Fruit fly (Drosophila melanogaster): ENCODE results near the gene CG7992.

Gene CG7992

DNA sequence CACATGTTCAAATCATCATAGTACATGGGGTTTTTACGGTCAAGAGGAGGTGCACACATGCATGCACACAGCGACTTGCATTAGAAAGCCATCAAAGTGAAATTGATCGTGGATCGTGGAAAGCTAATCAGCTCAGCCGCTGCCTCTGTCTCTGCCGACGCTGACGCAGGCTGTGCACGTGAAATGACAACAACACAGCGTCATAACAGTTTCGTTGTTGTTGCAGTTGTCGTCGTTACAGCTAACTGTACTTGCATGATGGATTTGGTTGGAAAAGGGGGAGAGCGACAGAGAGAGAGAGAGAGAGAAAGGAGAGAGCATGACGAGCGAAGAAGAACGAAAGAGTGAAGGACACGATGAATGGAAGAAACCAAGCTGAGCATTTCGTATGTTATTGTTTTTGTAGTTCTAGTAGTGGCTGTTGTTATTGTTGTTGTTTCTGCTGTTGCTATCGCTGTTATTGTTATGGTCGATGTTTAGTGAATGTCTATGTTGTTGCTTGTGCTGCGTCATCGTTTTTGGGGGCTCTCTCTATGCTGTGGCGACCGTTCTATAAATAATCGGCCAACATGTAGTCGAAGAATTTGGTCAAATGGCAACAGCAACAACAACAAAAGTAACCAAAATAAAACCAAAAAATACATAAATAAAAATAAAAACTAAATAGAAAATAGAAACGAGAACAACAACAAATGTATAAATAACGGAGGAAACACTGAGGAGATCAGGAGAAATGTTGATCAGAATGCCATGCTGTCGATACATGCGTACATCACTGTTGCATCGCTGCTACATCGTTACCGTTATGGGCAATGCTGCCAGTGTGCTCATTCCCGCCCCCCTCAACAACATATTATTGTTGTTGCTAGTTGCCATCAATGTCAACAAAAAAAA, 13.0 kb upstream of the CG7992 start:
- TF ChIP-seq insv (optimal IDR thresholded peaks at IDR 0.05) = no peak
- TF ChIP-seq h (optimal IDR thresholded peaks at IDR 0.05) = no peak
- no peak for TF ChIP-seq Sin3A (optimal IDR thresholded peaks at IDR 0.05)
- no peak for TF ChIP-seq Myc (optimal IDR thresholded peaks at IDR 0.05)
- TF ChIP-seq psq (optimal IDR thresholded peaks at IDR 0.05) = no peak
- no peak for TF ChIP-seq ttk (optimal IDR thresholded peaks at IDR 0.05)

DNA sequence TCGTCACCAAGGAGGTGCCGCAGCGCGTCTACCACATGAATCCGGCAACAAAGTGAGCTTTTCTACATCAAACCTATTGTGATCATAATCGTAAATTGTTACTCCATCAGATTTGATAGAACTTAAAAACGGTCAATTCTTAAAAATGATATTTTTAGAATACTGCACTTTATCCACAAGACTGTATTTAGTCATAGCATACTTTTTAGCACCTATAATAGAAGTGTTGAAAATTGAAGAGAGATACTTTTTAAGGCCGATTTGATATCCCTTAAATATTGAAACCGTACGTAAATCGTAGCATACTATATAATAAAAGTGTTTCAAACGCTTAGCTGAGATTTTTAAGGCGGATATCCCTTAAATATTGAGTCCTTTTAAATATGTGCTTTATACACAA, 3.1 kb upstream of the CG7992 start:
- TF ChIP-seq Myc (optimal IDR thresholded peaks at IDR 0.05) = no peak
- no peak for TF ChIP-seq h (optimal IDR thresholded peaks at IDR 0.05)
- no peak for TF ChIP-seq insv (optimal IDR thresholded peaks at IDR 0.05)
- TF ChIP-seq psq (optimal IDR thresholded peaks at IDR 0.05) = no peak
- no peak for TF ChIP-seq ttk (optimal IDR thresholded peaks at IDR 0.05)
- no peak for TF ChIP-seq Sin3A (optimal IDR thresholded peaks at IDR 0.05)

DNA sequence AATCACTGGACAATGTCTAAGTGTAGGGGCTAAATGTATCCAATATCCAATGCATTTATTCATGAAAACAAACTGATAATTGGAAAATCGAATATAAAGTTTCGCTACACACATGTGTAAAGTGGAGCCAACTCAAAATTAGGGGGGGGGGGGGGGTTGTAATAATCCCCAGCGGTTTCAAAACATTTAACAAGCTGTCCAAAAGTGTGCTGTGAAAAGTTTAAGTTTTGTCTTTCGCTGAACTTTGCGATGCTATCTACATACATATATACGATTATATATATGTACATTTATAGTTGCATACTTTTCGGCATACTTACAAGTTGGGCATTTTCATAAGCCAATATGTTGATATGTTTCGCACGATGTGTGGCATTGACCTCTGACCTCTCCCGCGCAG, 2.3 kb upstream of the CG7992 start:
- TF ChIP-seq Myc (optimal IDR thresholded peaks at IDR 0.05) = no peak
- TF ChIP-seq psq (optimal IDR thresholded peaks at IDR 0.05) = no peak
- no peak for TF ChIP-seq Sin3A (optimal IDR thresholded peaks at IDR 0.05)

DNA sequence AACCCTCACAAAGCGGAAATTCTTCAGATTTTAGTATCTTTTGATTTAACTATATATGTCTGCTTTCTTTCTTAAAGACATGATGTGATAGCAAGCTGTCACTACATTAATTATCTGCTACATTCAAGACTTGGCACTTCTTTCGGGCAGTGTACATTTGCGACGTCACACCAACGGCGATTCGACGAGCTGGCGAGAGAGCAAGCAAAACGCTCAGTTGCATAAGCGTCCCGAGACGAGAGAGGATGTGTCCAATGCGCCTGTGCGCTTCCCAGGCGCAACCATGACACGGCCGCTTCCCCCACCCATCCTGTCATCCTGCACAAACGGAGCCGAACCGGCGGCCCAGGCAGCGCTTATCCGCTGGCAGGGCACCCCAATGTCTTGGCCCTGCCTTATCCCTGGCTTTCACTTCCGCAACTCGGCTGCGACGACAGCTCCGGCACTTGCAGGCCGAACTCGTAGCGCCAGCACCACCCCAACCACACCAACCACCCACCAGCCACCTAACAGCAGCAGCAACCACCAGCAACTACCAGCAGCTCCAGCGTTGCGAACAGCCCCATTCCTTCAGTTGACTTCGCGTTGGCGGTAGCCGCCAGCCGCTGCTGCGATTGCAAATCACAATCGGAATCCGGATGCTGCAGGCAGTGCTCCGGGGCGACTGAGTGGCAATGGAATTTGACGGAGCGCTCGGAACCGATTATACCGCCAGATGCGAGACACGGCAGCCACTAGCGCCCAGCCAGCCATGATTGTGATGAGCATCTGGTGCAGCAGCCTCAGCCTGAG, 1.6 kb upstream of the CG7992 start, which contains the start of gene Hs3st-B:
Gene Hs3st-B, plus strand, starts transcription at position 214 of the 792 bp plus-strand sequence.
- no peak for TF ChIP-seq Sin3A (optimal IDR thresholded peaks at IDR 0.05)
- TF ChIP-seq ttk (optimal IDR thresholded peaks at IDR 0.05) = no peak
- no peak for TF ChIP-seq insv (optimal IDR thresholded peaks at IDR 0.05)
- no peak for TF ChIP-seq h (optimal IDR thresholded peaks at IDR 0.05)
- no peak for TF ChIP-seq Myc (optimal IDR thresholded peaks at IDR 0.05)
- TF ChIP-seq psq (optimal IDR thresholded peaks at IDR 0.05) = no peak

DNA sequence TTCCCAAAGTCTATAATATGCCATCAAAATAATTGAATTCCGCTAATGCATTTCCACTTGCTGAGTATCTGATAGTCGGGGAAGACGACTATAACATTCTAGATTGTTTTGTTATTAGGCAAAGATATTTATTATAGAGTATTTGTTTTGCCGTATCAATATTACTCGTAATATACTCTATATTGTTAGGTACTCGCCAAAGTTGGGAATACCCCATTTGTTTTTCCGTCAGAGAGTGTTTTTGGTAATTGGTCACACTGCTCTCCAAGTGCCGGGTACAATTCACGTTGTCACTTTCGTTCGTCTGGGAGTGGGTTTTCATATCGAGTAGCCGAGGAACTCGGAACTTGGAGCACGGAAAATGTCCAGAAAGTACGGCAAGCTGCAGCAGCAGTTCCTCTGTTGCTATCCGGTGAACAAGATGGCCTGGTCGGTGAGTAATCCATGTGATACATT, 3.6 kb downstream of the CG7992 start, which contains the start of gene CG7889:
Gene CG7889, plus strand, starts transcription at position 253 of the 456 bp plus-strand sequence.
- TF ChIP-seq psq (optimal IDR thresholded peaks at IDR 0.05) (no peak), ttk (optimal IDR thresholded peaks at IDR 0.05) (no peak), h (optimal IDR thresholded peaks at IDR 0.05) (no peak), Sin3A (optimal IDR thresholded peaks at IDR 0.05) (no peak), Myc (optimal IDR thresholded peaks at IDR 0.05) (no peak)

DNA sequence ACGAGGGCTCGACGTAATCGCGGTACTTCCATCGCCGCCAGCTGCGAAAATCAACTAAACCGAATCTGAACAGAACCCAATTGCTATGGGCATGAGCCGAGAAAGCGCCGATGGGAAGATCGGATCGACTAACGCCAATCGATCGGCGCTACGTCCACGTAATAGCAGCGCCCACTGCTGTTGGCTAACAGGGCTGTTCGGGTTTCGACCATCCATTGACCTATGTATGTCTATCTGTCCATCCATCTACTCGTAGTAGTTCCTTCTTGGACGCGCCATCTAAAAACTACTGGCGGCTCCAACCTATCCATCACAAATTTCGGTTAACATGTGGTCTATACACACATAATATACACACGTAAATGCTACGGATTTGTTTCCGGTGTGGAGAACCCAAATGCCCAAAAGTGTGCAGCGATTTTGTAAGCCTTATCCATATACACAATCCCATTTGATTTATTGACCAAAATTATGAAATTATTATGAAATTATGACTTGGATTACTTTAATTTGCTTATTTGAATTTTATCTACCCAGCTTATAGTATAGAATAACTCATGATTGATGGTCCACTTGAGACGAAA, 5.2 kb downstream of the CG7992 start, which contains the start of gene CG14196:
Gene CG14196, minus strand, starts transcription at position 51 of the 584 bp plus-strand sequence.
- TF ChIP-seq ttk (optimal IDR thresholded peaks at IDR 0.05) = no peak
- TF ChIP-seq Sin3A (optimal IDR thresholded peaks at IDR 0.05) = no peak
- no peak for TF ChIP-seq h (optimal IDR thresholded peaks at IDR 0.05)
- no peak for TF ChIP-seq psq (optimal IDR thresholded peaks at IDR 0.05)
- TF ChIP-seq insv (optimal IDR thresholded peaks at IDR 0.05) = no peak
- TF ChIP-seq Myc (optimal IDR thresholded peaks at IDR 0.05) = no peak

DNA sequence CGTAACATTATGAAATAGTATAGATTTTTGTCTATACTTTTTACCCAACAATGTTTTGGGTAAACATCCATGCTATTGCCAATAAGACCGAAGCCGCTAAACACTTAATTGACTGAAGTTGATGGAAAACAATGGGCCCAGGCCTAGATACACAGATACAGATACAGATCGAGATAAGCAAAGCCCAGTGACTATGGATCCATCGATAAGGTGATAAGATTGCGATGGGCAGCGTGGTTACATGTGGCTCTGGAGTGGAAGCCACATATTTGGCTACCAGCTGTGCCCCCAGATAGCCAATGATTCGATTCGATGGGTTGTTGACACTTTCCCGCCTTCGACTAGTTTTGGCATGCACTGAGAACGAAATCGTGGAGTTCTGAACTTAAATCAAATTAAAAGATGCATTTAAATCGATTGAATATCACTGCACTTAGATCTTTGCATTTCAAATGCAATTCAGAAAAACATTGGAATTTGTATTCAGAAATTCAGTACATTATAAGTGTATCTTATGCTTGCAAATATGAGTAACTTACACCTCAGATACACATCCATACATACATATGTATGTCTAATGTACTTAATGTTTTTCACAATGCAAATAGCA, 6.7 kb downstream of the CG7992 start:
- TF ChIP-seq Sin3A (optimal IDR thresholded peaks at IDR 0.05) (no peak), psq (optimal IDR thresholded peaks at IDR 0.05) (no peak), insv (optimal IDR thresholded peaks at IDR 0.05) (no peak), Myc (optimal IDR thresholded peaks at IDR 0.05) (no peak), h (optimal IDR thresholded peaks at IDR 0.05) (no peak), ttk (optimal IDR thresholded peaks at IDR 0.05) (no peak)

DNA sequence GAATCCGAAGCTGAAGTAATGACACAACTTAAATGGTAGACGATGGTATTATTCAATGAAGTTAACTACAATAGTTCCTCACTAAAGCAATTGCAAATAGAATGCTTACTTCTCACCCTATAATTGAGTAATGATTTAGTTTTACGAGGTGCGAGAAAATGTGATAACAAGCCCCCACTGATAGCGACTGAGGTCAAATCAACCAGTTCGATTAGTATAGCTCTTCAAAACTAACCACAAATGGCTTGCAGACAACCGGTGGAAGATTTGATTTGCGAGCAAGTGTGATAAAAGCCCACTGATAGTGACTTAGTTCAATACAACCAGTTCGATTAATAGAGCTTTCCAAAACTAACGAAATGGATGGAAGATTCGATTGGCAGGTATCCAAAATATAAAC, 7.7 kb downstream of the CG7992 start:
- TF ChIP-seq Sin3A (optimal IDR thresholded peaks at IDR 0.05) = no peak

DNA sequence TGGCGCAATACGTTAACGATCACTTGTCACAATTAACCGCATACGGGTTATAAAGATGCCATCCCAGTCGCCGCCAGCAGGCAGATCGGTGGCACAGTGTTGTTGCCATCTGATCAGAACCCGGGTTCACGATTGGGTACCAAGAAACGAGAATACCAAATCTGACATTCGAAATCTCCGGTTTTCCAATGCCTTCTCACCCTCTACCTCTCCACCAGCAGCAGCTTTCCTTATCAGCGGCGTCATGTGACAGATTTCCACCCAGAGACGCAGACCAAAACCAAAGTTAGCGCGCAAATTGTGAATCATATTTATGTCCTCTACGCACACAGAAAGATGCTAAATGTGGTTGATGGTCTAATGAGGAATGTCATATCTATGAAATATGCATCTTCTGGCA, 8.4 kb downstream of the CG7992 start:
- TF ChIP-seq h (optimal IDR thresholded peaks at IDR 0.05) (no peak), psq (optimal IDR thresholded peaks at IDR 0.05) (no peak), ttk (optimal IDR thresholded peaks at IDR 0.05) (no peak), Sin3A (optimal IDR thresholded peaks at IDR 0.05) (no peak)

DNA sequence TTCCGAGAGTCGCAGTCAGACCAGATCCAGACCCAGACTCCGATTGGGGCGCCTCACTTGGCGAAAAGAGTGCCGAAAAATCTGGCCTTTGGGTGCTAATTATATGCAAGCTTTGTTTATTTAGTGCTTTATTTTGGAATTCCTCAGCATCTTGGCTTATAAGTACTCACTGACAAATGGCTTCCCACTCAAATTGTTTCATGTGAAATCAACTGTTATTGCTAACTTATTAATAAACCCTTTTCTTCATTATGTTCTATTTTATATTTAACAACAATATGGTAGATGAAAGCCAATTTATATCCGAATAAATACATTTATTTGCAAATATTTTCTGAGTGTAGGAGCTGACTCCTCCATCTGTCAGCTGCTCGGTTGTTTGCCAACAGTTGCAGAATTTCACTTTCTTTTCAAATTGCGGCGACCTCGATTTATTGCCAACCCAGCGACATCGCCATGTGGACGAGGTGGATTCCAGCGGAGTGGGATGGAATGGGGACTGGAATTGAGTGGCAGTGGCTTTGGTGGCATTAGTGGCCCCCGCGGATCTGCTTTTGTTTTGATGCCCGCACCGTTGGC, 17.1 kb downstream of the CG7992 start:
- TF ChIP-seq psq (optimal IDR thresholded peaks at IDR 0.05) = no peak
- no peak for TF ChIP-seq insv (optimal IDR thresholded peaks at IDR 0.05)
- TF ChIP-seq Sin3A (optimal IDR thresholded peaks at IDR 0.05) = no peak
- no peak for TF ChIP-seq h (optimal IDR thresholded peaks at IDR 0.05)
- no peak for TF ChIP-seq Myc (optimal IDR thresholded peaks at IDR 0.05)
- TF ChIP-seq ttk (optimal IDR thresholded peaks at IDR 0.05) = no peak

DNA sequence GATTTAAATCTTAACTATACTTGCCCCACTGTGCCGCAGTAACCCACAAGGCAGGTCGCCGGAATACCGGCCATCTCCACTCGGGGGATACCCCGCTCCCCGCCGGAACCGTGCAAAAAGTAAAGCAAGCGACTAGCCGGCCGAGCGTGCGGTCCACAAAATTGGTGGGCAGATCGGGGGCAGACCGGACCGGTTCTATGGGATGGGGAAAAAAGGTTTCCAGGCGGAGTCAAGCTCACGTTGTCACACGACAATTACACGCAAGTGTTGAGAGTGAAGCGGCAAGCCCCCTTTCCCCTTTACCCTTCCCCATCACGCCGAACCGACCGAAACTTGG, 21.8 kb downstream of the CG7992 start:
- TF ChIP-seq psq (optimal IDR thresholded peaks at IDR 0.05) (no peak), h (optimal IDR thresholded peaks at IDR 0.05) (no peak), insv (optimal IDR thresholded peaks at IDR 0.05) (no peak), Sin3A (optimal IDR thresholded peaks at IDR 0.05) (no peak), ttk (optimal IDR thresholded peaks at IDR 0.05) (no peak), Myc (optimal IDR thresholded peaks at IDR 0.05) (no peak)
